Worm (Caenorhabditis elegans) whole organism, L2 larva: Measurements from ENCODE around the gene T27E4.5.

Experiments used
- C34F6.9 ChIP-seq: fragments of 150-350 bp; optimal IDR thresholded peaks from 2 replicates; lab custom pipeline; 2014; ENCODE audit warnings: missing biosample characterization, missing genetic modification characterization
- F13H6.1 ChIP-seq: sonication (generic microtip); optimal IDR thresholded peaks from 2 replicates; lab custom pipeline; 2016; ENCODE audit warnings: missing genetic modification characterization, missing compliant biosample characterization
- R02D3.7 ChIP-seq: fragments of 150-350 bp; optimal IDR thresholded peaks from 2 replicates; lab custom pipeline; 2014; ENCODE audit warnings: missing biosample characterization, missing genetic modification characterization
- alr-1 ChIP-seq: fragments of 150-350 bp; optimal IDR thresholded peaks from 2 replicates; lab custom pipeline; 2014; ENCODE audit warnings: missing biosample characterization, missing genetic modification characterization
- blmp-1 ChIP-seq: sonication (generic microtip); optimal IDR thresholded peaks from 2 replicates; lab custom pipeline; 2017; ENCODE audit warnings: missing genetic modification characterization, mild to moderate bottlenecking, missing compliant biosample characterization, antibody characterized with exemption, moderate library complexity; ENCODE audit not compliant: insufficient read depth
- ceh-16 ChIP-seq: fragments of 150-350 bp; optimal IDR thresholded peaks from 2 replicates; lab custom pipeline; 2014; ENCODE audit warnings: missing biosample characterization, missing genetic modification characterization
- ceh-82 ChIP-seq: fragments of 150-350 bp; optimal IDR thresholded peaks from 2 replicates; lab custom pipeline; 2014; ENCODE audit warnings: missing biosample characterization, missing genetic modification characterization
- dmd-4 ChIP-seq: sonication (generic microtip); optimal IDR thresholded peaks from 2 replicates; lab custom pipeline; 2017; ENCODE audit warnings: missing biosample characterization, missing genetic modification characterization
- egl-27 ChIP-seq: sonication (generic microtip); optimal IDR thresholded peaks from 3 replicates; lab custom pipeline; 2017; ENCODE audit warnings: missing biosample characterization, missing genetic modification reagents, missing genetic modification characterization
- fos-1 ChIP-seq: fragments of 150-350 bp; optimal IDR thresholded peaks from 2 replicates; lab custom pipeline; 2014; ENCODE audit warnings: missing biosample characterization, missing genetic modification characterization
- gmeb-1 ChIP-seq: fragments of 150-350 bp; optimal IDR thresholded peaks from 2 replicates; lab custom pipeline; 2014; ENCODE audit warnings: missing biosample characterization, missing genetic modification characterization
- lin-11 ChIP-seq: fragments of 150-350 bp; sonication (generic microtip); optimal IDR thresholded peaks from 2 replicates; lab custom pipeline; 2014; ENCODE audit warnings: missing biosample characterization, missing genetic modification characterization, inconsistent platforms, mixed read lengths
- lin-13 ChIP-seq: fragments of 150-350 bp; optimal IDR thresholded peaks from 2 replicates; lab custom pipeline; 2014; ENCODE audit warnings: missing biosample characterization, missing genetic modification reagents, missing genetic modification characterization
- lin-39 ChIP-seq: fragments of 150-350 bp; optimal IDR thresholded peaks from 2 replicates; lab custom pipeline; 2014; ENCODE audit warnings: missing biosample characterization, missing genetic modification reagents, missing genetic modification characterization
- lsy-2 ChIP-seq, 2 experiments: fragments of 150-350 bp in 1 of 2; sonication (generic microtip) in 1 of 2; optimal IDR thresholded peaks; 2 replicates each; lab custom pipeline; 2014 to 2017; ENCODE audit warnings: missing biosample characterization in 2 of 2, missing genetic modification characterization in 2 of 2
- mbf-1 ChIP-seq: sonication (generic microtip); optimal IDR thresholded peaks from 2 replicates; lab custom pipeline; 2017; ENCODE audit warnings: missing biosample characterization, missing genetic modification characterization
- mdl-1 ChIP-seq, 2 experiments: fragments of 150-350 bp in 1 of 2; sonication (generic microtip) in 1 of 2; optimal IDR thresholded peaks; 2 replicates each; lab custom pipeline; 2017; ENCODE audit warnings: missing biosample characterization in 2 of 2, missing genetic modification characterization in 2 of 2
- nhr-21 ChIP-seq: fragments of 150-350 bp; optimal IDR thresholded peaks from 2 replicates; lab custom pipeline; 2014; ENCODE audit warnings: missing biosample characterization, missing genetic modification characterization
- nhr-25 ChIP-seq: fragments of 150-350 bp; sonication (generic microtip); optimal IDR thresholded peaks from 3 replicates; lab custom pipeline; 2014; ENCODE audit warnings: missing biosample characterization, missing genetic modification characterization
- sem-4 ChIP-seq: fragments of 150-350 bp; optimal IDR thresholded peaks from 2 replicates; lab custom pipeline; 2014; ENCODE audit warnings: missing biosample characterization, missing genetic modification reagents, missing genetic modification characterization
- sma-3 ChIP-seq: sonication (generic microtip); optimal IDR thresholded peaks from 2 replicates; lab custom pipeline; 2016; ENCODE audit warnings: missing genetic modification reagents, missing genetic modification characterization, missing compliant biosample characterization
- sma-9 ChIP-seq, 2 experiments: fragments of 150-350 bp in 1 of 2; sonication (generic microtip) in 1 of 2; optimal IDR thresholded peaks; 2 replicates each; lab custom pipeline; 2014 to 2016; ENCODE audit warnings: missing genetic modification characterization in 2 of 2, mild to moderate bottlenecking in 1 of 2, missing biosample characterization in 1 of 2, missing compliant biosample characterization in 1 of 2, missing genetic modification reagents in 1 of 2, moderate library complexity in 1 of 2
- snpc-4 ChIP-seq: fragments of 150-350 bp; optimal IDR thresholded peaks from 2 replicates; lab custom pipeline; 2014; ENCODE audit warnings: missing biosample characterization, missing genetic modification characterization
- unc-39 ChIP-seq: fragments of 150-350 bp; optimal IDR thresholded peaks from 2 replicates; lab custom pipeline; 2014; ENCODE audit warnings: missing biosample characterization, missing genetic modification characterization
- zag-1 ChIP-seq: fragments of 150-350 bp; optimal IDR thresholded peaks from 2 replicates; lab custom pipeline; 2014; ENCODE audit warnings: missing biosample characterization, missing genetic modification characterization
- ztf-1 ChIP-seq: fragments of 200-800 bp; sonication (Bioruptor generic); conservative IDR thresholded peaks from 2 replicates; pipeline ENCODE4 v1.3.6; 2022; ENCODE audit warnings: missing genetic modification characterization, missing compliant biosample characterization

The T27E4.5 gene

ce11 chrV:9073322-9074038, 3.9 kb upstream of the T27E4.5 start, which contains the start of gene oac-50:
oac-50 (minus strand) TSS chrV:9073540.
- TF ChIP-seq sma-9 (GFP tag; optimal IDR thresholded peaks at IDR 0.05; lab: Kevin White, UChicago) (peak; percentile 2), sma-9 (tag; optimal IDR thresholded peaks at IDR 0.05; lab: Kevin White, UChicago) (no peak), ztf-1 (GFP tag; lab: Robert Waterston, UW) (no peak), dmd-4 (tag; lab: Kevin White, UChicago) (no peak), lin-39 (tag; lab: Kevin White, UChicago) (no peak), fos-1 (tag; lab: Kevin White, UChicago) (no peak), F13H6.1 (tag; lab: Kevin White, UChicago) (peak; percentile 27), ceh-82 (no peak), sma-3 (GFP tag; lab: Kevin White, UChicago) (no peak), zag-1 (tag; lab: Kevin White, UChicago) (no peak)

- no peak for TF ChIP-seq R02D3.7 (tag; lab: Kevin White, UChicago)
- TF ChIP-seq F13H6.1 (tag; lab: Kevin White, UChicago) = no peak
- no peak for TF ChIP-seq zag-1 (tag; lab: Kevin White, UChicago)
- no peak for TF ChIP-seq egl-27 (tag; lab: Kevin White, UChicago)
- no peak for TF ChIP-seq sma-3 (GFP tag; lab: Kevin White, UChicago)
- no peak for TF ChIP-seq mdl-1 (tag; optimal IDR thresholded peaks at IDR 0.05; lab: Kevin White, UChicago)
- TF ChIP-seq sma-9 (GFP tag; optimal IDR thresholded peaks at IDR 0.05; lab: Kevin White, UChicago) = no peak
- TF ChIP-seq sma-9 (tag; optimal IDR thresholded peaks at IDR 0.05; lab: Kevin White, UChicago) = no peak
- no peak for TF ChIP-seq lsy-2 (tag; optimal IDR thresholded peaks at IDR 0.05; lab: Kevin White, UChicago)
- TF ChIP-seq mbf-1 (tag; lab: Kevin White, UChicago) = no peak
- no peak for TF ChIP-seq unc-39 (tag; lab: Kevin White, UChicago)
- TF ChIP-seq, all 48 proteins: peak for 0
Observed at ce11 chrV:9067678-9068077, 1.9 kb downstream of the T27E4.5 start, which contains the start of gene fip-2. fip-2 (plus strand) TSS chrV:9067978.

DNA sequence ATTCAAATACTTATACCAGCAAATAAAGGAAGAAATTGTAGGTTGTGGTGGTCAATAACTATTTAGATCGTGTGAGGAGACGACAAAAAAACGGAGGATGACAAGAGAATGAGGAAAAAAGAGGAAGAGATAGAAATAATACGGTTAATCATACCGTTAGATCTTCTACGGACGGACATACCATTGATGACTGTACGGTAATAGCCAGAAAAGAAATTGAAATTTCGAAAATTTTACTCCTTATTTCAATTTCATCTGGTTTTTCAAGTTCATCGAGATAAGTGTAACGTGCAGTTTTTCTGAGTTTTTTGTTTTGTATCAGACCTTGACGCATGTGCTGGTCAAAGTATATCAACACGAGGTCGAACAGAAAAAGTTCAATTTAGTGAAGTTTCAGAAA, 3.7 kb downstream of the T27E4.5 start:
- TF ChIP-seq sma-9 (GFP tag; optimal IDR thresholded peaks at IDR 0.05; lab: Kevin White, UChicago) = peak; percentile 25
- TF ChIP-seq sma-9 (tag; optimal IDR thresholded peaks at IDR 0.05; lab: Kevin White, UChicago) = no peak
- TF ChIP-seq ceh-16 (tag; lab: Kevin White, UChicago) = peak; percentile 30
- TF ChIP-seq nhr-25 (tag; lab: Kevin White, UChicago) = peak; percentile 35
- no peak for TF ChIP-seq egl-27 (tag; lab: Kevin White, UChicago)
- no peak for TF ChIP-seq gmeb-1
- peak; percentile 61 for TF ChIP-seq blmp-1 (tag; lab: Kevin White, UChicago)
- no peak for TF ChIP-seq C34F6.9 (tag; lab: Kevin White, UChicago)
- TF ChIP-seq sem-4 (tag; lab: Kevin White, UChicago) = no peak
- TF ChIP-seq zag-1 (tag; lab: Kevin White, UChicago) = no peak

ce11 chrV:9065001-9065400, 4.6 kb downstream of the T27E4.5 start:
- TF ChIP-seq dmd-4 (tag; lab: Kevin White, UChicago) (no peak), lin-13 (no peak), nhr-21 (no peak), snpc-4 (tag; lab: Kevin White, UChicago) (no peak), mbf-1 (tag; lab: Kevin White, UChicago) (no peak)

DNA sequence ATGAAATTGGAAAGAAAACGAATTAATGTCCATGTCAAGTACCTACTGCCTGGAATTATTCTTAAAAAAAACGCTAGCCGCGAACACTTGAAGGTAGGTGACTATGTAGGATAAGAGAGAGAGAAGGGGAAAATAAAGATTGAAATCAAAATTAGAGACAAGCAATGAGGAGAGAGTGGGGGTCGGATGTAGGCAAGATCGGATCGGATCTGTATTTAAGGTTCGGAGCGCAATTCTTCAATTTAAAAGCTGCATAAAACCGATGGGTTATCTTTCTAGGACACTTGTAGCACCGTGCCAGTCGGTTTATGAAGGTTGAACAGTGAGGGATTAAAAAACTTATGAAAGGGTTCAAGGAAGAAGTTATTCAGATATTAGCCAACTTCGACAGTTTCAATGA, 6.4 kb downstream of the T27E4.5 start:
- TF ChIP-seq nhr-25 (tag; lab: Kevin White, UChicago) (peak; percentile 27), lin-11 (tag; lab: Kevin White, UChicago) (no peak)
- TF ChIP-seq, all 48 proteins: peak for 1

ce11 chrV:9062341-9062740, 7.2 kb downstream of the T27E4.5 start, which contains the start of gene C25E10.12:
C25E10.12 (minus strand) TSS chrV:9062441.
- no peak for TF ChIP-seq mbf-1 (tag; lab: Kevin White, UChicago)
- TF ChIP-seq egl-27 (tag; lab: Kevin White, UChicago) = no peak
- no peak for TF ChIP-seq dmd-4 (tag; lab: Kevin White, UChicago)
- TF ChIP-seq sma-3 (GFP tag; lab: Kevin White, UChicago) = no peak
- TF ChIP-seq alr-1 (tag; lab: Kevin White, UChicago) = no peak
- TF ChIP-seq, all 48 proteins: peak for 0
